Fruit fly (Drosophila melanogaster) whole organism: Measurements from ENCODE around the gene CG1440.
A peak's percentile ranks its signal among the peaks of the same experiment; 100 is the strongest.

Source experiments
- CG8478 ChIP-seq: fragments of >200 bp; optimal IDR thresholded peaks from 2 replicates; lab custom pipeline; 2018; ENCODE audit warnings: inconsistent platforms
- Dll ChIP-seq: fragments of >200 bp; optimal IDR thresholded peaks from 2 replicates; lab custom pipeline; 2017
- EcR ChIP-seq, 2 experiments: fragments of >200 bp; optimal IDR thresholded peaks; 2 replicates each; lab custom pipeline; 2017; ENCODE audit warnings: missing biosample characterization in 2 of 2, missing genetic modification characterization in 2 of 2, missing genetic modification reagents in 2 of 2
- pan ChIP-seq: fragments of >200 bp; optimal IDR thresholded peaks from 2 replicates; lab custom pipeline; 2017
- psq ChIP-seq: fragments of >200 bp; optimal IDR thresholded peaks from 2 replicates; lab custom pipeline; 2017
- usp ChIP-seq: fragments of >200 bp; optimal IDR thresholded peaks from 2 replicates; lab custom pipeline; 2017; ENCODE audit warnings: missing biosample characterization, missing genetic modification characterization, mixed read lengths

Gene CG1440

DNA sequence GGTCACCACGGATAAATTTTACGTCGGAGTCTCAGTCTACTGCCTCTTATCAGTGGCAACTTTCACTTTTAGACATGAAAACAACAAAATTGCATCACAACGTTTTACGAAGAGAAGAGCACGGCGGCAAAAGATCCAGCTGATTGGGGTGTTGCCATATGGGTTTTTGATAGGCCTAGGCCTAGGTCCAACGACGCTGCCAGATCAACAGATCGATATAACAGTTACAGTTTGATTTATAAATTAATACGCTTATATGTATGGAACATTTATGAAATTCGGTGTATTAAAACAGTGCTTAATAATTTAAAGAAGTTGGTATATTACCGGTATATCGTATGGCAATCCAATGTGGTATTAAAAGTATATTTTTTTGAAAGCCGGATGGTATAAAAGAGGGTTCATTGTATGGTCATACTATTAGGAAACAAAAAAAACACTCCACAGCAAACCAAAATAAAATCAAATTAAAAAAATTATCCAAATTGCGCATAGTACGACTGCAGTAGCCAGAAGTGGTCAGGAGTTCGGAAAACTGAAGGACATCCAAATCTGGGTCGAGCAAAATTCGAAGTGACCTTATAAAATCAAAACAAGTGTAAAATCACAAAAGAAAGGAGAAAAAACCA lies at the start of gene CG1440:
TSS of gene CG1440 (plus strand) at position 402 of the 629 bp plus-strand sequence.
- TF ChIP-seq pan (peak; percentile 39), EcR (GFP tag; optimal IDR thresholded peaks at IDR 0.05; lab: Kevin White, UChicago) (no peak), Dll (lab: Kevin White, UChicago) (no peak)

DNA sequence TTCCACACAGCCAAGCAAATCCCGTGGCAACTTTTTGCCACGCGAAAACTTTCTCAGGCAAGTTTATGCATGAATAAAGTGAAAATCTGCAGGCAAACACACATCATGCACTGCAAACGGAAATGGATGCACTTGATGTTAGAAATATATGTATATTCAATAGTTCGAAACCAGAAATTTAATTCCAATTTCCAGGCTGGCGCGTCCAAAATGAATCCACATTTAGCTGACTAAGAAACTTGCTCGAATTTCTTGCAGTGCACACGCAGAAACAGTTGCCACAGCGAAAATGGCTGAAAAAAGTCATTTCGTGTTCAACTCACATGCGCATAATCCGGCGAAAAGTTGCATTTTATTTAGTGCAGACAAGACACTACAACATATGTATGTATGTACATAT lies 40.2 kb upstream of the CG1440 start:
- TF ChIP-seq Dll (lab: Kevin White, UChicago) (no peak), usp (GFP tag; lab: Kevin White, UChicago) (no peak), CG8478 (no peak), EcR (GFP tag; optimal IDR thresholded peaks at IDR 0.05; lab: Kevin White, UChicago) (no peak), psq (lab: Kevin White, UChicago) (no peak), pan (no peak)

DNA sequence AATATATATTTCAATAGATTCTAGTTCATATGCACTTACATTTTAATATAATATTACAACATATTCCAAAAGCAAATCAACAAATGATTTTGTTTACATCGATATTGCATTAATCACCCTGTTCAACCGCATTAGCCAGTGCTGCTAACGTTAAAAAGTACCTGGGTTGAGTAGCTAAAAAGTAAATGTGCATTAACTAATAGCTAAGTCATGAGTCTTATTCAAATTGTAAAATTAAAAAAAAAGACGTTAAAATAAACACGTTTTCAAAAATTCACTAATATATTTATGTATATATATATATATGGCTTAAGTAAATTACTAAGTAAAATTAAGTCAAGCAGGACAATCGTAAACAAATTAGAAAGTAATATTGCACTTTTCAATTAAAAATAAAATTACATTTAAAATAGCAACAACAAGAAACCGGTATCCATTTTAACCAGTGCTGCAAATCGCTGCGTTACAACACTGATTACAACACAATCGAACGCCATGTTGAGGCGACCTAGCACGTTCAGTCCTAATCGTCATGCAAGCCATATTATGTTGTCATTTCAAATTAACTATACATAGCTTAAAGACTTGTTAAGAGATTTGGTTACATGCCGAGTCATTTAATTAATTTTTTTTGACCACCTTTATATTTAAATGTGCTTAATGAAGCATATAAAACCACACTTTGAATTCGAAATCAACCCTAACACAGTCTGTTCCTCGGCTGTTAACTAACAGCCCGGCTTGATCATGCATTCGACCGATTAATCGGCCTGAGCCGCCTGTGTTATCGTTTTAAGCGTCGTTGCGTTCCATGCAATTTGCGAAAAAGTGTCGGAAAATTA lies 38.5 kb upstream of the CG1440 start, which contains the start of gene CG10555:
TSS of gene CG10555 (plus strand) at position 764 of the 842 bp plus-strand sequence.
- TF ChIP-seq CG8478 (no peak), psq (lab: Kevin White, UChicago) (no peak), pan (no peak), usp (GFP tag; lab: Kevin White, UChicago) (no peak), Dll (lab: Kevin White, UChicago) (no peak), EcR (GFP tag; optimal IDR thresholded peaks at IDR 0.05; lab: Kevin White, UChicago) (no peak)

DNA sequence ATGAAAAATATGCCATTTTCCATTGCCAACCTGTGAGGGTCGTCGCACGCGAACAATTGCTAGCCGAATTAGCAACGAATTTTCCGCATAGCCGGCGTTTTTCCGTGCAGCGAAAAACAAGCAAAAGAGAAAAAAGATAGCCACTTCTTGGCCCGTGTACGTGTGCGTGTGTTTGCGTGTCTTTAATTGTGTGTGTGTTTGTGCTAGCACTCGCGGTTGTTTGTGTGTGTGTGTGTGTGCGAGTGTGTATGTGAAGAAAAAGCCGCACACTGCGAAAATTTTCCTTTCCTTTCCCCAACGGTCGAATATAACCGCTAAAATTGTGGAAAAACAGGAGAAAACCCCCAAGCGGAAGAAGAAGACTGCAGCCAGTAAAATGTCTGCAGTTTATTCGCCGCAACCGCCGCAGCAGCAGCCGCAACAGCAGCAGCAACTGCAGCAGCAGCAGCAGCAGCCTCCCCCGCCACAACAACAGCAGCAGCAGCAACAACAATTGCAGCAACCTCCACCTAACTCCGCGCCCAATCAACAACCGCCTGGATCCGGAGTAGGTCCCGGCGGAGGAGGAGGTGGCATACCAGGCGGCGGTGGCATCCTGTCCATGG lies 37.7 kb upstream of the CG1440 start:
- TF ChIP-seq EcR (GFP tag; optimal IDR thresholded peaks at IDR 0.05; lab: Kevin White, UChicago) (no peak), pan (no peak), psq (lab: Kevin White, UChicago) (no peak), usp (GFP tag; lab: Kevin White, UChicago) (no peak), CG8478 (no peak), Dll (lab: Kevin White, UChicago) (no peak)

DNA sequence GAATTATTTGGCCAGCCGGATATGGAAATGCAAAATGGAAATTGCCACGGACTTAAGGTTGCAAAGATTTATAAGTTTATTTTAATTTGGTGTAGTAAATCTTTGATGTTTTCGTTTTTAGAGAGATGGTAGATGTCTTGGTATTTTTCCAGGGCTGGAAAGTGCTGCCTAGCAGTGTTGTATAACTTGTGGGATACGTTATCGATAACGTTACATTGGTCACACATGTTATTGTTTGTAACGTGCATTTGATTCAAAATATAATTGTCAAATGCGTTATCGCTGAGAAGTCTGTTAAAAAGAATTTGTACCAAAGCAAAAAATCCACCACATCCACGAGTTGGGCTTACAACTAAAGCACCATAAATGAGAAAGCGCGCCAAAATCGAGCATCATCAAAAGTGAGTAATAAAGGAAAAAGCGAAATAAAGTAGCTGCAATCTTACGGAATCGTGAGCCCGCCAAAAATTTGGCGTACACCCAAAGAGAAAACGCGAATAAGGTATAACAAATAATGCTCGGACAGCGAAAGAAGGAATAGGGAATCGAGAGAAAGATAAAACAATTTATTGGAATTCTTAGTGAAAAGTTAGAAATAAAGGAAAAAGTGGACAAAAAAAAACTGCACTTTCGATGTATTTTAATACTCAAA lies 29.6 kb upstream of the CG1440 start, which contains the start of gene PIG-T:
TSS of gene PIG-T (minus strand) at position 140 of the 652 bp plus-strand sequence.
- TF ChIP-seq usp (GFP tag; lab: Kevin White, UChicago) (no peak), psq (lab: Kevin White, UChicago) (no peak), Dll (lab: Kevin White, UChicago) (no peak)

DNA sequence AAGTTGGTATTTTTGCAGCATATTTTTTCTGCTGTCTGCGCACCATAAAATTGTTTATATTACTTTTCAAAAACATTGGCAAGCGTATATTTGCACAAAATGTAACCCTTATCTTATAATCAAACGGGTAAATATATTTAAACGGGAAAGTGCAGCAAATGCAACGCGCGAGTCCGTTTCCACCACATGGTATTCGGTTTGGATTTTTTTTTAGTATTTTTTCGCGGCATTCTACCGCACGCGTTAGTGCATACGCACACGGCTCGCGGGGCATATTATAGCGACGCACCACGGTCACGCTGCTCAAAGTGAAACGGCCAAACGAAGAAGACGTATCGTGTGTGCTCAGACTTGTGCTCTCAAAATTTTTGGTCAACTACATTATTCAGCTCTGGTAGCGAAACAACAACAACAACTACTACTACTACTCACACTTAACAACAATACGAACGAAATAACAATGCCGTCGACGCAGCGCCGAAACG lies 27.8 kb upstream of the CG1440 start, which contains the start of gene Trf2:
TSS of gene Trf2 (plus strand) at position 302 of the 485 bp plus-strand sequence.
- TF ChIP-seq EcR (GFP tag; optimal IDR thresholded peaks at IDR 0.05; lab: Kevin White, UChicago) (no peak), usp (GFP tag; lab: Kevin White, UChicago) (no peak), pan (no peak), psq (lab: Kevin White, UChicago) (no peak), CG8478 (no peak), Dll (lab: Kevin White, UChicago) (no peak)

DNA sequence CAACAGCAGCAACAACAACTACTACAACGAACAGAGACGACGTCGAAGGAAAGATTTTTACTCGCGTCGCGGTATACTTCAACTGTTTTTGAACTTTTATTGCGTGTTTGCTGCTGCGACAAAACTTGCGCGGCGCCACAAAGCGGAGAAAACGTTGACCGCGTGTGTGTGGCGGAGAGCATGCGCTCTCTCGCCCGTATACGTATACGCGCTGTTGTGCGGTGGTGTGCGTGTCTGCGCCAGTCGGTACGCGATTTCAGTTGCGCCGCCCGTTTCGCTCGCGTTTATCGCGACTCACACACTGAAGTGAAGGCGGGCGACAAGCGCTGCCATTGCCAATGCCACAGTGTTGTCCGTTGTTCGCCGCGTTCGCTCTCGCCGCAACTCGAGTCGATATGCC lies 27.1 kb upstream of the CG1440 start:
- TF ChIP-seq CG8478 (no peak), usp (GFP tag; lab: Kevin White, UChicago) (no peak), pan (no peak), Dll (lab: Kevin White, UChicago) (peak; percentile 40)

DNA sequence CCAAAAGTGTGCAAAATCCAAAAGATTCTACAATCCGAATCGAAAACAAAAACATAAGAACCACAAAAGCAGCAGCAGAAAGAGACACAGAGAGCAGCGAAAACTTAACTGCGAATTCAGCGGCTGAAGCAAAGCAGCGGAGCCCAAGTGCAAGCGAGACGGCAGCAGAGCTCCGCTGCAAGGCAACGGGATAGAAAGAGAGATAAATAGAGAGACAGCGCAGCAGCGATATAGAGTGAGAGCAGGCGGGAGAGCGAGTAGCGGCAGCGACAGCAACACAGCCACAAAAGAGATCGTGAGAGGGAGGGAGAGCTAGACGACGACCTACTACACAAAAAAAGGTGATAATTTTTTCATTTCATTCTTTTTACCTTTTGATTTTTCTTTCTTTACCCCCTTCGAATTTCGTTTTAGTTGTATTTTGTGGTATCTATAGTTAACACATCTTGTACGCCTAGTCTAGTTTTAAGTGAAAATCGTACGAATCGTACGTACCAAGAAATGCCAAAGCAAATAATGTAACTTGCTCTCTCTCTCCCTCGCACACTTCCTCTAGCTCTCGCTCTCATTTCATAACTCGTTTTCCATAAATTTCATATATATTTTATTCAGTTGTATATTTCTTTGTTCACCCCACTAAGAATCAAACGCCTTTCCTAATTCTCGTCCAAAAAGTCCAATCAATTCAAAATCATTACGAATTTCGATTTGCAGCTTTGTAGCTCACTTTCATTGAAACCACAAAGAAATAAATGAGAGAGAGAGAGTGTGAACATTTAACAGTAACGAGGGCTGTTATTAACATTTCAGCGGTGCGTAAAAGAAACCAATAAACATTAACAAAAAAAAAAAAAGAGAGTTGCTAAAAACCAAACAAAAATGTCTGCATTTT lies 26.3 kb upstream of the CG1440 start:
- no peak for TF ChIP-seq Dll (lab: Kevin White, UChicago)
- peak; percentile 82 for TF ChIP-seq CG8478
- no peak for TF ChIP-seq psq (lab: Kevin White, UChicago)
- TF ChIP-seq EcR (GFP tag; optimal IDR thresholded peaks at IDR 0.05; lab: Kevin White, UChicago), result no peak
- TF ChIP-seq pan, result no peak
- TF ChIP-seq usp (GFP tag; lab: Kevin White, UChicago), result no peak

DNA sequence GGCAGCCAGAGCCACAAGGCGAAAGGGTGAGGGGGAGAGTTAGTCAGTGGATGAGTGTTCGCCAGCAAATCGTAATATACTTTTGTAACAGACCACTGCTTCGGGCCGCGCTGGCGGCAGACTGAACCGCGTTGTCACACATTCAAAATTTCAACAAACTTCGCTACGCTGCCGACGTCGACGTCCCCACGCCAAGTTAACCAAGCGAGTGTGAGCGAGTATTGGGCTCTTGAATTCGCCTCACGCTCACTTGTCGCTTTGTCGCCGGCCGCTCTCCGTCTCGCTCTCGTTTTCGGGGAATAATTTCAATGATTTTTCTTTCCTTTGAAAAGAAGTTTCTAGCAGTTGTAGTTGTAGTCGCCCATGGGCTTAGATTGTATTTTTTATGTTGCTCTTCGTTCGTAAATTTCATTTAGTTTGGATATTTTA lies 25.3 kb upstream of the CG1440 start, which contains the start of gene lawc:
TSS of gene lawc (minus strand) at position 127 of the 429 bp plus-strand sequence.
- TF ChIP-seq psq (lab: Kevin White, UChicago), result no peak

DNA sequence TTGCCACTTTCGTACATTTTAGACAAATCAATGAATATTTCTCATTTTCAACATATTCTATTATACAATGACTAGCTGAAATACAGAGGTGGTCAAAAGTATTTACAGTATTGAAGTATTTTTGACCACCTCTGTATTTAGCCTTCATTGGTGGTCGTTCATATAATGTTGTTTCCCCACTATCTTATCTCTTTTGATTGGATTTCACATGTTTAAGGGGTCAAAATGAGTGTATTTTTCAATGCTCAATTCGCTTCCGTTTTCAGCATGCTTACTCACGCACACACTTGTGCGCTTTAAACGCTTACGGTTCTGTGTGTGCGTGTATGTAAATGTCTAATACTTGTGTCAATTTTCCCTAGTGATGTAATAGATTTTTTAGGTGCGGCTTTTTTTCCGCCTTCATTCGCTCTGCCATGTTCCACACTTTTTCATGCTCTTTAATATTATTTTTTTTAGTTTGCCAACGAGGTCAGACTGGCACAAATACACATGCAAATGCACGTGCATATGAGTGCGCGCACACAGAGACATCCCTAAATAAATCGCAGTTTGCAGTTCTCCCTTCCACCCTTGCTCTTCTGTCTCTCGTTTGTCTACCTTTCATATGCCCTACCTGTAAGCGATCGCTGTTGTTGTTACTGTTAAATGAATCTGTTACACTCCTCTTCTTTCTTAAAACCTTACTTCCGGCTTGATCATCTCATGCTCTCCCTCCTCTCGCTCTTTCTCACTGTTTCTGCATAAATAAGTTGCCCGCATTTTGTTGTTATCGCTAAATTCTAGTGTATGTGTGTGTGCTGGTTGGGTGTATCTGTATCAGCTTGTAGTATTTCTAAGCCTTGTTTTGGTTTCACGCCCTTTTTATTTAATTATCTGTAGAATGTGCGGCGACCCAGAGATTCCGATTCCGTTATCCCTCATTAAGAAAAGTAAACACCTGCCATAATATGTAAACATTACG lies 24.4 kb upstream of the CG1440 start:
- no peak for TF ChIP-seq pan
